Worm (Caenorhabditis elegans) whole organism, L2 larva: Measurements from ENCODE around the gene F57B7.2.
A peak's percentile ranks its signal among the peaks of the same experiment; 100 is the strongest.

Experiments
- C34F6.9 ChIP-seq: fragments of 150-350 bp; optimal IDR thresholded peaks from 2 replicates; lab custom pipeline; 2014; ENCODE audit warnings: missing biosample characterization, missing genetic modification characterization
- F13H6.1 ChIP-seq: sonication (generic microtip); optimal IDR thresholded peaks from 2 replicates; lab custom pipeline; 2016; ENCODE audit warnings: missing genetic modification characterization, missing compliant biosample characterization
- R02D3.7 ChIP-seq: fragments of 150-350 bp; optimal IDR thresholded peaks from 2 replicates; lab custom pipeline; 2014; ENCODE audit warnings: missing biosample characterization, missing genetic modification characterization
- Y55F3AM.14 ChIP-seq: fragments of 200-800 bp; sonication (Bioruptor generic); optimal IDR thresholded peaks from 2 replicates; lab custom pipeline; 2018; ENCODE audit warnings: mild to moderate bottlenecking, missing genetic modification characterization, missing compliant biosample characterization
- ZK546.5 ChIP-seq: sonication (generic microtip); optimal IDR thresholded peaks from 2 replicates; lab custom pipeline; 2017; ENCODE audit warnings: missing biosample characterization, missing genetic modification characterization
- alr-1 ChIP-seq: fragments of 150-350 bp; optimal IDR thresholded peaks from 2 replicates; lab custom pipeline; 2014; ENCODE audit warnings: missing biosample characterization, missing genetic modification characterization
- aly-2 ChIP-seq: fragments of 150-350 bp; optimal IDR thresholded peaks from 2 replicates; lab custom pipeline; 2014; ENCODE audit warnings: missing biosample characterization, missing genetic modification characterization
- ama-1 ChIP-seq: fragments of 150-350 bp; optimal IDR thresholded peaks from 2 replicates; lab custom pipeline; 2018; ENCODE audit warnings: inconsistent platforms
- blmp-1 ChIP-seq: sonication (generic microtip); optimal IDR thresholded peaks from 2 replicates; lab custom pipeline; 2017; ENCODE audit warnings: missing genetic modification characterization, mild to moderate bottlenecking, missing compliant biosample characterization, antibody characterized with exemption, moderate library complexity; ENCODE audit not compliant: insufficient read depth
- ceh-16 ChIP-seq: fragments of 150-350 bp; optimal IDR thresholded peaks from 2 replicates; lab custom pipeline; 2014; ENCODE audit warnings: missing biosample characterization, missing genetic modification characterization
- dmd-4 ChIP-seq: sonication (generic microtip); optimal IDR thresholded peaks from 2 replicates; lab custom pipeline; 2017; ENCODE audit warnings: missing biosample characterization, missing genetic modification characterization
- elt-3 ChIP-seq: sonication (generic microtip); optimal IDR thresholded peaks from 2 replicates; lab custom pipeline; 2017; ENCODE audit warnings: missing biosample characterization, missing genetic modification characterization
- fos-1 ChIP-seq: fragments of 150-350 bp; optimal IDR thresholded peaks from 2 replicates; lab custom pipeline; 2014; ENCODE audit warnings: missing biosample characterization, missing genetic modification characterization
- lin-11 ChIP-seq: fragments of 150-350 bp; sonication (generic microtip); optimal IDR thresholded peaks from 2 replicates; lab custom pipeline; 2014; ENCODE audit warnings: missing biosample characterization, missing genetic modification characterization, inconsistent platforms, mixed read lengths
- lin-13 ChIP-seq: fragments of 150-350 bp; optimal IDR thresholded peaks from 2 replicates; lab custom pipeline; 2014; ENCODE audit warnings: missing biosample characterization, missing genetic modification reagents, missing genetic modification characterization
- lin-39 ChIP-seq: fragments of 150-350 bp; optimal IDR thresholded peaks from 2 replicates; lab custom pipeline; 2014; ENCODE audit warnings: missing biosample characterization, missing genetic modification reagents, missing genetic modification characterization
- lsy-2 ChIP-seq, 2 experiments: fragments of 150-350 bp in 1 of 2; sonication (generic microtip) in 1 of 2; optimal IDR thresholded peaks; 2 replicates each; lab custom pipeline; 2014 to 2017; ENCODE audit warnings: missing biosample characterization in 2 of 2, missing genetic modification characterization in 2 of 2
- mab-5 ChIP-seq: fragments of 150-350 bp; optimal IDR thresholded peaks from 2 replicates; lab custom pipeline; 2014; ENCODE audit warnings: missing biosample characterization, missing genetic modification characterization
- mbf-1 ChIP-seq: sonication (generic microtip); optimal IDR thresholded peaks from 2 replicates; lab custom pipeline; 2017; ENCODE audit warnings: missing biosample characterization, missing genetic modification characterization
- nhr-10 ChIP-seq: sonication (generic microtip); optimal IDR thresholded peaks from 2 replicates; lab custom pipeline; 2017; ENCODE audit warnings: missing biosample characterization, missing genetic modification characterization
- nhr-129 ChIP-seq: fragments of 150-350 bp; optimal IDR thresholded peaks from 2 replicates; lab custom pipeline; 2014; ENCODE audit warnings: missing biosample characterization, missing genetic modification characterization
- nhr-237 ChIP-seq: fragments of 150-350 bp; optimal IDR thresholded peaks from 2 replicates; lab custom pipeline; 2014; ENCODE audit warnings: missing biosample characterization, missing genetic modification characterization
- nhr-25 ChIP-seq: fragments of 150-350 bp; sonication (generic microtip); optimal IDR thresholded peaks from 3 replicates; lab custom pipeline; 2014; ENCODE audit warnings: missing biosample characterization, missing genetic modification characterization
- nhr-6 ChIP-seq: fragments of 150-350 bp; optimal IDR thresholded peaks from 2 replicates; lab custom pipeline; 2014; ENCODE audit warnings: missing biosample characterization, missing genetic modification characterization
- peb-1 ChIP-seq: fragments of 150-350 bp; optimal IDR thresholded peaks from 2 replicates; lab custom pipeline; 2014; ENCODE audit warnings: missing biosample characterization, missing genetic modification characterization
- sem-4 ChIP-seq: fragments of 150-350 bp; optimal IDR thresholded peaks from 2 replicates; lab custom pipeline; 2014; ENCODE audit warnings: missing biosample characterization, missing genetic modification reagents, missing genetic modification characterization
- skn-1 ChIP-seq: sonication (generic microtip); optimal IDR thresholded peaks from 2 replicates; lab custom pipeline; 2017; ENCODE audit warnings: missing biosample characterization, missing genetic modification characterization
- sma-3 ChIP-seq: sonication (generic microtip); optimal IDR thresholded peaks from 2 replicates; lab custom pipeline; 2016; ENCODE audit warnings: missing genetic modification reagents, missing genetic modification characterization, missing compliant biosample characterization
- sma-9 ChIP-seq, 2 experiments: fragments of 150-350 bp in 1 of 2; sonication (generic microtip) in 1 of 2; optimal IDR thresholded peaks; 2 replicates each; lab custom pipeline; 2014 to 2016; ENCODE audit warnings: missing genetic modification characterization in 2 of 2, mild to moderate bottlenecking in 1 of 2, missing biosample characterization in 1 of 2, missing compliant biosample characterization in 1 of 2, missing genetic modification reagents in 1 of 2, moderate library complexity in 1 of 2
- snpc-4 ChIP-seq: fragments of 150-350 bp; optimal IDR thresholded peaks from 2 replicates; lab custom pipeline; 2014; ENCODE audit warnings: missing biosample characterization, missing genetic modification characterization
- unc-39 ChIP-seq: fragments of 150-350 bp; optimal IDR thresholded peaks from 2 replicates; lab custom pipeline; 2014; ENCODE audit warnings: missing biosample characterization, missing genetic modification characterization
- unc-55 ChIP-seq: fragments of 150-350 bp; sonication (generic microtip); optimal IDR thresholded peaks from 3 replicates; lab custom pipeline; 2014; ENCODE audit warnings: missing biosample characterization, missing genetic modification reagents, missing genetic modification characterization
- unc-62 ChIP-seq: fragments of 150-350 bp; optimal IDR thresholded peaks from 2 replicates; lab custom pipeline; 2014; ENCODE audit warnings: missing biosample characterization, missing genetic modification reagents, missing genetic modification characterization
- zag-1 ChIP-seq: fragments of 150-350 bp; optimal IDR thresholded peaks from 2 replicates; lab custom pipeline; 2014; ENCODE audit warnings: missing biosample characterization, missing genetic modification characterization
- ztf-4 ChIP-seq: fragments of 150-350 bp; optimal IDR thresholded peaks from 2 replicates; lab custom pipeline; 2014; ENCODE audit warnings: missing biosample characterization, missing genetic modification characterization

Gene F57B7.2

DNA sequence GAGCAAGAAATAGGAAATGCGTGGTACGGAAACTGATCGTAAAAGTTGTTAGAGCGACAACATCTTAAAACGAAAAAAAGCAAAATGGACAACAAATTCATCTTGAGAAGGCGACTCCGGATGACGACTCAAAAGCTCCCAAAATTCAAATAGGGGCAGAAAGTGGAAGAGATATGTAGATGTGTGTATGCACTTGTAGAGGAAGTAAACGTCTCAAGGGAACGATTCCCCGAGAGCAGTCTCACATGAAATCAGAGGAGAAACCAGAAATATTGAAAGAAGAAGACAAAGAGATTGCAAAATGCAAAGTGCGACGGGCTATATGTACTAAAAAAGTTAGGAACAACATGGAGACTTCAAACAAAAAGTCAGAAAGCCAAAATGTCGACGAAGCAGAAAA, at the start of gene F57B7.2:
TSS of gene F57B7.2 (minus strand) at position 101 of the 400 bp plus-strand sequence.
- TF ChIP-seq sma-9 (GFP tag; optimal IDR thresholded peaks at IDR 0.05; lab: Kevin White, UChicago): peak; percentile 7
- TF ChIP-seq sma-9 (tag; optimal IDR thresholded peaks at IDR 0.05; lab: Kevin White, UChicago): no peak
- peak; percentile 2 for TF ChIP-seq mab-5 (tag; lab: Kevin White, UChicago)
- no peak for TF ChIP-seq lsy-2 (tag; optimal IDR thresholded peaks at IDR 0.05; lab: Kevin White, UChicago)

DNA sequence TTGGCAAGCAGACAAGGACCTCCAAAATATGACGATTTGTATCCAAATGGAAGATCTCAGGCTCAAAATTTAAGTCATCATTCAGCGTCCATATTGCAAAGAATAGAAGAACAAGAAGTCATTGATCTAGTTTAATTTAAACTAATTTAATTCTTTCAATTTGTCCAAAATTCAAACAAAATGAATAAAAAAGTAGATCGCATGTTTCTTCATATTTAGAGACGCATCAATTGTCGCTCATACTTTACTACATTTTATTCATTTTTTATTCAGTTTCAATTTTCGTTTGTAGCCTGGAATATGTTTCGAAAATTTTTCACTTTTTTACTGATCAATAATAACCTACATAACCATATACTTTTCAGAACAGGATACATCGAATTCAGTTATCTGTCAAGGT, 49.1 kb upstream of the F57B7.2 start, which contains the start of gene T11F9.21:
TSS of gene T11F9.21 (plus strand) at position 301 of the 400 bp plus-strand sequence.
- no peak for TF ChIP-seq ztf-4 (tag; lab: Kevin White, UChicago)
- no peak for TF ChIP-seq ceh-16 (tag; lab: Kevin White, UChicago)
- TF ChIP-seq zag-1 (tag; lab: Kevin White, UChicago): no peak
- TF ChIP-seq sma-9 (GFP tag; optimal IDR thresholded peaks at IDR 0.05; lab: Kevin White, UChicago): no peak
- no peak for TF ChIP-seq sma-9 (tag; optimal IDR thresholded peaks at IDR 0.05; lab: Kevin White, UChicago)
- no peak for TF ChIP-seq blmp-1 (tag; lab: Kevin White, UChicago)
- TF ChIP-seq R02D3.7 (tag; lab: Kevin White, UChicago): no peak
- TF ChIP-seq F13H6.1 (tag; lab: Kevin White, UChicago): no peak
- TF ChIP-seq elt-3 (tag; lab: Kevin White, UChicago): no peak
- no peak for TF ChIP-seq dmd-4 (tag; lab: Kevin White, UChicago)
- no peak for TF ChIP-seq alr-1 (tag; lab: Kevin White, UChicago)
- TF ChIP-seq nhr-25 (tag; lab: Kevin White, UChicago): no peak
- TF ChIP-seq sem-4 (tag; lab: Kevin White, UChicago): no peak
- no peak for TF ChIP-seq lin-11 (tag; lab: Kevin White, UChicago)
- TF ChIP-seq unc-62 (GFP tag; lab: Kevin White, UChicago): no peak
- no peak for TF ChIP-seq snpc-4 (tag; lab: Kevin White, UChicago)
- TF ChIP-seq Y55F3AM.14: no peak
- no peak for TF ChIP-seq skn-1 (tag; lab: Kevin White, UChicago)
- TF ChIP-seq unc-55 (GFP tag; lab: Kevin White, UChicago): no peak
- no peak for TF ChIP-seq mbf-1 (tag; lab: Kevin White, UChicago)
- TF ChIP-seq, all 48 proteins: peak for 0

DNA sequence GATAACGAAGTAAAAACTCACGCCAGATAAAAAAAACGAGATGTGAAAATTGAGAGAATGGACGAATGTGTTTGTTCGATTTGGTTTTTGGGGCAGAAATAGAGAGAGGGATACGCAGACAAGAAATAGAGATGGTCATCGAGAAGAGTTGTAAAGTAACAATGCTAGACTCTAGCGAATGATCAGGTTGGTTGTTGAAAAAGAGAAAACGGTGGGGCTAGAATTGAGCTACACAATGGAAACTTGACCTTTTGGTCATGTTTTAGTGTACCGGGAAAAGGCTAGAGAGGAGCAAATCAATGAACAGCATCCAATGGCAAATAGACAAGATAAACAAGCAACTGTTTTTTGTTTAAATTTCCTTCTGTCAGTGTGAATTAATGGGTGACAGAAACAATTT, 47.0 kb upstream of the F57B7.2 start, which contains the start of gene dhs-19:
TSS of gene dhs-19 (minus strand) at position 101 of the 400 bp plus-strand sequence.
- TF ChIP-seq skn-1 (tag; lab: Kevin White, UChicago): no peak

DNA sequence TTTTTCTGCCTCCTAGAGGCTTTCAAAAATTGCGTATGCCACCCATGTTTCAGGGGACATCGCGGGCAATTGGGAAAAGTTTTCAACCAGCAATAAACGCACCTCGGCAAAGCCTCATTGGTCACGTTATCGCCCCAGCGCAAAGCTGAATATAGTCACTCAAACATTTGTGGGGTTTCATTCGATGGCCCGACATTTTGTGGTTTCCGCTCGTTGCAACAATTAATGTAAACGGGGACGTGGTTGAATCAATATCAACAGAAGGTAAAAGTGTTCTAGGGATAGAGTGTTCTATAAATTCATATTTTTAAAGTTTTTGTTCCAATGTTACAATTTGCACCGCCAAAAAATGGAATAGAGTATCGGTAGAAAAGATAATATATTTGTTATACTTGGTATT, 44.9 kb upstream of the F57B7.2 start:
- TF ChIP-seq nhr-10 (tag; lab: Kevin White, UChicago) (no peak), unc-55 (GFP tag; lab: Kevin White, UChicago) (no peak), lin-39 (tag; lab: Kevin White, UChicago) (no peak), nhr-237 (no peak), unc-62 (GFP tag; lab: Kevin White, UChicago) (no peak), C34F6.9 (no peak), fos-1 (tag; lab: Kevin White, UChicago) (no peak), ama-1 (no peak), lin-11 (tag; lab: Kevin White, UChicago) (no peak), nhr-6 (tag; lab: Kevin White, UChicago) (no peak), nhr-129 (tag; lab: Kevin White, UChicago) (no peak), elt-3 (tag; lab: Kevin White, UChicago) (no peak), ZK546.5 (tag; lab: Kevin White, UChicago) (no peak), sma-9 (GFP tag; optimal IDR thresholded peaks at IDR 0.05; lab: Kevin White, UChicago) (no peak), sma-9 (tag; optimal IDR thresholded peaks at IDR 0.05; lab: Kevin White, UChicago) (no peak), sem-4 (tag; lab: Kevin White, UChicago) (no peak)

DNA sequence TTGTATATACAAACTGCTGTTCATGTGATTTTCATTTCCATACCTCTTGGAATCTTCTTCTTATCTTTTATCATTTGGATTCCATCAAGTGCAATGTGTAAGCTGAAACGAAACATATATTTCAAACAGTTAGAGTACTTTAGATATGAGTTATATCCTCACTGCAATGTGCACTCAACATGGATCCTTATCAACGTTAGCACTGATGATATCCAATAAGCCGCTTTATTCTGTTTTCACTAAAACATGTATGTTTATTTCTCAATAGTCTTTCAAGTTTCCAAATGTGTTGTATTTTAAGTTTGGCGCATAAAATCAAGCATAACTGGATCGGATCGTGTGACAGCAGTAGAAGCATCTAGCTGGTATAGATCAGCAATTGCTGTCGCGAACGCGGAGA, 43.3 kb upstream of the F57B7.2 start, which contains the start of gene T11F9.10:
TSS of gene T11F9.10 (plus strand) at position 301 of the 400 bp plus-strand sequence.
- TF ChIP-seq Y55F3AM.14: no peak
- TF ChIP-seq lin-13: no peak
- TF ChIP-seq ama-1: no peak
- no peak for TF ChIP-seq nhr-6 (tag; lab: Kevin White, UChicago)
- no peak for TF ChIP-seq sma-3 (GFP tag; lab: Kevin White, UChicago)
- TF ChIP-seq unc-39 (tag; lab: Kevin White, UChicago): no peak
- no peak for TF ChIP-seq alr-1 (tag; lab: Kevin White, UChicago)
- TF ChIP-seq peb-1 (tag; lab: Kevin White, UChicago): no peak
- no peak for TF ChIP-seq aly-2
- TF ChIP-seq mab-5 (tag; lab: Kevin White, UChicago): no peak
